Fruit fly (Drosophila melanogaster): ENCODE results near the gene Flo2.

The Flo2 gene

DNA sequence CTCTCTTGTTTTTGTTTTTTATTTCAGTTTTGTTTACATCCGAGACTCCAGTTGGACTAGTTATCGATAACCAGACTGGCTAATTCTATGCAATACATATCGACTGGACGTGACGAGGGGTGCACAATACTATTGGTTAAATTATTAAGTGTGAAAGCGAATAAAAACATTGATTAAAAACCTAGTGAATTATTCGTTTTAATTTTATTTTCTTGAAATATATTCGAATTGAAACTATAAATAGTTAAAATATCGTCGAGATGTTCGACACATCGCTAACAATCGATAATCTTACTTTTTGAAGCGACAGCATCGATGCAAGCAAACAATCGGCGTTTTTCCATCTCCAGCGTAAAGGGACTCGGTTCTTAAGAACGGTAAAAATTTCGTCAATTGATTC, at the start of gene Flo2, which contains the start of gene CG32590:
TSS of gene Flo2 (plus strand) at position 330 of the 400 bp plus-strand sequence.
TSS of gene CG32590 (minus strand) at position 60 of the 400 bp plus-strand sequence.
- no peak for TF ChIP-seq psq (optimal IDR thresholded peaks at IDR 0.05)
- TF ChIP-seq Sin3A (optimal IDR thresholded peaks at IDR 0.05): no peak
- TF ChIP-seq insv (optimal IDR thresholded peaks at IDR 0.05): no peak
- TF ChIP-seq ttk (optimal IDR thresholded peaks at IDR 0.05): no peak
- no peak for TF ChIP-seq h (optimal IDR thresholded peaks at IDR 0.05)
- no peak for TF ChIP-seq Myc (optimal IDR thresholded peaks at IDR 0.05)

DNA sequence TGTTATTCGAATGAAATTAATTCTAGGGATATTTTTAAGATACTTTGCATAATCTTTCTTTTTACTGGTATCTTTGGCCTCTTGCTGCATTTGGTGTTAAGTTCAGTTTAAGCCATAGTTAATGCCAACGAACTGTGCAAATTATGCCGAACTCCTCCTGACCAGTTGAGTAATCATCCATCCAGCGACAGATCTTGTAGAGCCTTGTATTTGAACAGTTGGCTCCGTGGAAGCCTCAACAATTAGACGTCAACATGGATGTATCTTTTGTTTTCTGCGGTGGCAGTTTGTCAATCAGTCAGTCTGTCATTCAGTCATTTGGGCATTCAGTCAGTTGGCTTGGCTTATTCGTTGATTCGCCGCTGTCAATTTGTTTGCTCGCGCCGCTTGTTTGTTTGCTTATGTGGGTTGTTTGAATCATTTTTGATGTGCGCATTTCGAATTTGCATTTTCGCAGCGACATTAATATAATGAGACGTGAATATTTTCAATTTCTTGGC, 36.5 kb upstream of the Flo2 start:
- TF ChIP-seq insv (optimal IDR thresholded peaks at IDR 0.05) (no peak), Sin3A (optimal IDR thresholded peaks at IDR 0.05) (no peak)

DNA sequence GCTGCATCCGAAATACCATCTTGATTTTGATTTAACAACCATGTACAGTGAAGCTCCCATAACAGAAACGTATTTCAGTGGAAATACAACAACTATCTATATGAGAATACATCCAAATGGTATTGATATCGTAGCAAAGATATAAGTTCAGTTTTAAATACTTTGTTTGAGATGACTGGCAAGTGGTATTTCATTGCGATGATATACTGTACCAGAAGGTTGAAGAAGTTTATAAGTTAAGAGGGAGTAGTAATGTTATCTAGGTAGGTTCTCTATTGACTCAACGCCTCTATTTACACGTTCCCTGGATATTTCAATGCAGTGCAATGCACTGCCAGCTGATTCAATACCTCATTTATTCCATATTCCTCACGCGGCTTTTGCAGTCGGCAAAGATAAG, 33.5 kb upstream of the Flo2 start:
- TF ChIP-seq ttk (optimal IDR thresholded peaks at IDR 0.05) (no peak), insv (optimal IDR thresholded peaks at IDR 0.05) (no peak)

DNA sequence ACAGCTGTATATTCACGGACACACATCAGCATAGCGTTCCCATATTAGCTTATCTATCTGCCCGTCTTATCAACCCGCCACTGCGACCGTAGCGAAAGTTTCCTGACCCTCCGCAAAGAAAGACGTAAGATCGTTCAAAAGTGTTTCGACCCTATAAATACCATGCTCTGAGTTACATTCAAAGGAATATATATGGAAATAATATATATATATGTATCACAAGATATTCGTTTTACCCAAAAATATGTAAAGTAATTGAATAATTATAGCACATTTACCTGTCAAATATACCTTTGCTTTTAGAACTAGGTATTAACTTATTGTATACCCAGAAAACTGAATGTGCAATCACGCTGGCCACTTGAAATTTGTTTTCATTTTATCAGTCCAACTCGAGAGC, 28.7 kb upstream of the Flo2 start:
- no peak for TF ChIP-seq psq (optimal IDR thresholded peaks at IDR 0.05)
- no peak for TF ChIP-seq ttk (optimal IDR thresholded peaks at IDR 0.05)
- no peak for TF ChIP-seq Sin3A (optimal IDR thresholded peaks at IDR 0.05)
- TF ChIP-seq Myc (optimal IDR thresholded peaks at IDR 0.05): no peak
- TF ChIP-seq insv (optimal IDR thresholded peaks at IDR 0.05): no peak
- no peak for TF ChIP-seq h (optimal IDR thresholded peaks at IDR 0.05)

DNA sequence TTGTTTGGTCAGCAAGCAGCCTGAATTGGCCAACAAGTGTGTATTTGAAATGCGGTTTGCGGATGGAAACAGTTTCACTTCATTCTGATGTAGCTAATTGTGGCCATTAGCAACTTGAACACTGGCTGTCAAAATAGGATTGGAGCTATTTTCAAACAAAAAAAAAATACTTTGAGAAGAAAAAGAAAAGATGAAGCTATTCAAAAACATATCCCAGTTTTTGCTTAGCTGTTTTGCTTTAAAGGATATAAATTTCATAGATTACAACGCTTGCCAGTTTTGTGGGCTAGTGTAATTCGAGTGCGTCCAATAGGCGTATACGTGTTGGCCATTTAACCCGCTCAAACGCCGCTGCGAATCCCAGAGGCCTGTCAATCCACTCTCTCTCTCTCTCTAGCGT, 26.9 kb upstream of the Flo2 start:
- TF ChIP-seq psq (optimal IDR thresholded peaks at IDR 0.05) (no peak), Sin3A (optimal IDR thresholded peaks at IDR 0.05) (no peak), h (optimal IDR thresholded peaks at IDR 0.05) (no peak), insv (optimal IDR thresholded peaks at IDR 0.05) (no peak), ttk (optimal IDR thresholded peaks at IDR 0.05) (no peak), Myc (optimal IDR thresholded peaks at IDR 0.05) (no peak)

DNA sequence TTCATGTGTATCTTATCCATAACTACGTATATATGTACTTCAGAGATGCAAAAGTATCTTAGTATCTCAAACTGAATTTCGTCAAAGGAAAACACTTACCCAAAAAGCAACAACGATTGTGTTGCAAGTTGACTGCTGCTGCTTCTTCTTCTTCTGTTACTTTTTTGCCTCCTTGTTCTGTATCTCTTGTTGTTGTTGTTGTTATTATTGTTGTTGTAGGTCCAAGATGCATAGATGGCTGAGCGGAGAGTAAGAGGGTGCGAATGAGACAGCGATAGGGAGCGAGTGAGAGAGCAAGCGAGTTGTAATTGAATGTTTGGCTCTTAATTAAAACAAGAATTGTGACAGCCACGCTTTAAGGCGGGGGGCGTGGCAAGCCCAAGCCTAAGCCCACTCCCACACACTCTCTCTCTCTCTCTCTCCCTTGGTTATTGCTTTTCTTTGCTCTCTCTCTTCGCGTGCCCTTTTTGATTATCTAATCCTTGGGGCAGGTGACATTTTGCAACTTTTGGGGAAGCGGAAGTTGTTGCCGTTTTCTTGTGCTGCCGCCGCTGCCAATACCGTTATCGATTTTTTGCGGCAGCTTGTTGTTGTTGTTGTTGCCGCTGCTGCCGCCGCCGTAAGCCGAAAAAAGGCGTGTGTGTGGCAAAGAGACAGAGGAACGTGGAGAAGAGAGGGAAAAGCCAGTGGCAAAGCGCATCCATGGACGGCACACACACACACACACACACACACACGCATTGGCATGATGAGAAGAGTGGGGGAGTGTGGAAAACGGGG, 14.3 kb upstream of the Flo2 start:
- TF ChIP-seq ttk (optimal IDR thresholded peaks at IDR 0.05): no peak
- TF ChIP-seq psq (optimal IDR thresholded peaks at IDR 0.05): no peak
- no peak for TF ChIP-seq Myc (optimal IDR thresholded peaks at IDR 0.05)
- TF ChIP-seq Sin3A (optimal IDR thresholded peaks at IDR 0.05): no peak
- TF ChIP-seq h (optimal IDR thresholded peaks at IDR 0.05): no peak
- TF ChIP-seq insv (optimal IDR thresholded peaks at IDR 0.05): no peak

DNA sequence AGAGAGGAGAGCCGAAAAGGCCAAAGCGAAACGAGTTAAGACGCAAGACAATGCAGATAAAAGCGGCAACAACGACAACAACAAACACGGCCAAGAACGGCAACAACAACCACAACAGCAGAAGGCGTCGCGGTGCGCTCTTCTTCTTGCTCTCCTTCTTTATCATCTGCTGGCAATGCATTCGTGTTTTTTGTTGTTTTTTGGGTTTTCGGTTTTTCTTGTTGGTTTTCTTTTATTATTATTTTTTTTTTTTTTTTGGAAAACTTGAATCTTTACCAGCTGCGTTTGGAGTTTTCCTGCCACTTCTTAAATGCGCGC, 13.7 kb upstream of the Flo2 start:
- no peak for TF ChIP-seq psq (optimal IDR thresholded peaks at IDR 0.05)
- no peak for TF ChIP-seq insv (optimal IDR thresholded peaks at IDR 0.05)
- no peak for TF ChIP-seq Myc (optimal IDR thresholded peaks at IDR 0.05)
- no peak for TF ChIP-seq Sin3A (optimal IDR thresholded peaks at IDR 0.05)
- no peak for TF ChIP-seq ttk (optimal IDR thresholded peaks at IDR 0.05)
- no peak for TF ChIP-seq h (optimal IDR thresholded peaks at IDR 0.05)

DNA sequence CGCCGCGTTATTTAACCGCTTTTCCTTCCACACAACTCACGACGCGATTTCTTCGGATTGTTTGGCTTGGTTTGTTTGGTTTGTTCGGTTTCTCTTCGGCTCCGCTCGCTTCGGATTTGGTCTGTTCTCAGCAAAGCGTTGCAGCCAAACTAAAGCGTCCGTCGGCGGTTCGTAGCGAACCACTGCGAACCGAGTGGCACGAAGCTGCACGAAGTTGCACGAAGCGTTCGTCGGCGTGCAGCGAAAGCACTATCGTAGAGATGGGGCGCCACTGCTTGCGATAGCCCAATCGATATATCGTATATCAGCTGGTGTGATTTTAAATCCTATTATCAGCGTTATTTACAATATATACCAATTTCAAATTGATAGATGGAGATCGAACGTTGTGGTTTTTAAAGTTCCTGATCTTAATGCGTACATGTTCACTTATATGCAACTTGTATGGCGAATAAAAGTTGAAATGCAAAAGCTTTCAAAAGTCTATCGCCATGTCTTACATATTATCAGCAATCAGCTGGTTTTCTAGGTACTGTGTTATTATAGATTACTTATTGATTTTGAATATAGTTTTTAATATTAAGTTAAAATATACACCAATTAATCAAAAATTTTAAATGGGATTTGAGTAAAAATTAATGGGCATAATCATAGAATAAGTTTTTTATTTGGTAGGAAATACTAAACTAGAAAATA, 13.1 kb upstream of the Flo2 start, which contains the start of gene rut:
TSS of gene rut (minus strand) at position 152 of the 696 bp plus-strand sequence.
- no peak for TF ChIP-seq insv (optimal IDR thresholded peaks at IDR 0.05)
- no peak for TF ChIP-seq Myc (optimal IDR thresholded peaks at IDR 0.05)
- TF ChIP-seq ttk (optimal IDR thresholded peaks at IDR 0.05): no peak
- TF ChIP-seq h (optimal IDR thresholded peaks at IDR 0.05): no peak
- TF ChIP-seq Sin3A (optimal IDR thresholded peaks at IDR 0.05): no peak
- no peak for TF ChIP-seq psq (optimal IDR thresholded peaks at IDR 0.05)

DNA sequence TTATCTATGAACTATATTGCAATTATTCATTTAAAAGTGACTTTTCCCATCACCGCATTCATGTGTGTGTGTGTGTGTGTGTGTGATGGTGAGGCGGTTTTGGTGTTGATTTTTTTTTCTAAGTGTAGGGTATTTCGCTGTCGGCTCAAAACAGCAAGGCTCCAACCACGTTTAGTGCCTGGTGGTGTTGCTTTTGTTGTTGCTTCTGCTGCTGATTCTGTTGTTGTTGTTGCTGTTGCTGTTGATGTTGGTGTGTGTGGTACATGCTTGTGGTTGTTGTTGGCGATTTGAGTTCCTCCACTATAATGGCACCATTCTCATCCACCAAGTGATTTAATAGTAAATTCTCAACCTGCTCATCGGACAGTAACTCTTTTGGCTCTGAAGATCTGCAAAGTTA, 11.5 kb upstream of the Flo2 start:
- TF ChIP-seq h (optimal IDR thresholded peaks at IDR 0.05): no peak
- no peak for TF ChIP-seq insv (optimal IDR thresholded peaks at IDR 0.05)
- no peak for TF ChIP-seq Myc (optimal IDR thresholded peaks at IDR 0.05)
- TF ChIP-seq ttk (optimal IDR thresholded peaks at IDR 0.05): no peak
- TF ChIP-seq Sin3A (optimal IDR thresholded peaks at IDR 0.05): no peak
- TF ChIP-seq psq (optimal IDR thresholded peaks at IDR 0.05): no peak

DNA sequence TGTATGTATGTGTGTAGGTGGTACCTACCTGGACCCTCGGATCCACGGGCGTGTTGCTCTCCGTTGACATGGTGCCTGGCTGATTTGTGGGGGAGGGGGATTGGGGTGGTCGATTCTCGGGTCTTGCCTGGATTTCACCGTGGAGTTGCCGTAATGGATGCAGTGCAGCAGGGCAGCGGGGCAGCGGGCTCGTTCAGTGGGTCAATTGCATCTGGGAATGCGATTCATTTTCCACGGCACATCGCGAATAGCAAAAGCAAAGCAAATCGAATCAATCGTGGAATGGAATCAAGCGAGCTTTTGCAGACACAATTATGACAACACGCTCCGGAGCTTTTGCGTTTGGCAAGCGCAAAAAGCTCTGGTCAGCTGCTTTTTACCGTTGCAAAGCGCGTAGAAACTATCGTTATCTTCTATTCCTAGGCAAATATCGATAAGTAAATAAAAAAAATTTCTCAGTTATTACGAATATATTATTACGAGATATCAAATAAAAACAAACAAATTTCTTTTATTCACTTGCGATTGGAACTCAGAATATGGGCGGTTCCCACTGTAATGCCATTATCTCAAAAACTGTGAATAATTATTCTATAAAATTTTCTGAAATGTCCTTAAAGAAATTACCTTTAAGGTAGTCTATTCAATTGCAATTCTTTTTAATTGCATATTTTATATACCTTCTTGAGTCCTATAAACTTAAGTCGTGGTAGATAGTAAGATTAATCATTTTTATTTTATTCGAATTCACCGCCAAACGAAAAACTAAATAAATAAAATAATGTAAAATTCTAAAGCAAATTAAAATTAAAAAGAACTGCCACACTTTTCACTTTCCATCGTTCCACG, 7.2 kb upstream of the Flo2 start, which contains the start of gene CG14408:
TSS of gene CG14408 (minus strand) at position 321 of the 849 bp plus-strand sequence.
- TF ChIP-seq h (optimal IDR thresholded peaks at IDR 0.05): no peak
- no peak for TF ChIP-seq Myc (optimal IDR thresholded peaks at IDR 0.05)
- TF ChIP-seq ttk (optimal IDR thresholded peaks at IDR 0.05): no peak
- no peak for TF ChIP-seq psq (optimal IDR thresholded peaks at IDR 0.05)
- no peak for TF ChIP-seq Sin3A (optimal IDR thresholded peaks at IDR 0.05)
- TF ChIP-seq insv (optimal IDR thresholded peaks at IDR 0.05): no peak

DNA sequence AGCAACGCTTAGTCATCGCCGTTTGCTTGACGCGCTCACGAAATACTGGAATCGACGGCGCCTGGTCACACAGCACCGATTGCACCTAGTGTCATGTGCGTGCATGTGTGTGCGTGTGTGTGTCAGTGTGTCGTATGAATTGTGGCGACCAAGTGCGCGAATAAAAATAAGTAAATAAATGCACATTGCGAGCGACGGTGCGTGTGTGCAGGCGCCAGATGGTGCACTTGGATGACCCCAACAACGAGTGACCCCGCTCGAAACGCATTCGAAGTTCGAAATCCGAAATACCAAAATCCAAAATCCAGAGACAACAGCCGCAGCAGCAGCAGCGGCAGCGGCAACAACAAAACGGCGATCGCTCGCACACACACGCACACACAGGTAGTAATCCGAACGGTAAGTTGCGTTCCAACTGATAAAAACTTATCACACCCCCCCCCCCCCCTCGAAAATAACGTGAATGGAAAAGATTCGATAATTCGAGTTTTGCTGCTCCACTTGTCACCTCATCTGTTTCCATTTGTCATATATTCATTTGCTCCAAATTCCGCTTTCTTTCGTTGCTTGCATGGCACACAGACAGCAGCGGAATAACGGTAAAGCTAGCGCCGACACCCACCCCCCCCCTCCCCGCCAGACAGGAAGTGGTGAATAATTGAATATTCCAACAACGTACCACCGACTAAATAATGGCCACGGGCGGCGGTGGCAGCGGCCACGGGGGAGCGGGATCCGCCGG, 6.4 kb upstream of the Flo2 start, which contains the start of gene CG14411:
TSS of gene CG14411 (plus strand) at position 86 of the 742 bp plus-strand sequence.
- no peak for TF ChIP-seq Sin3A (optimal IDR thresholded peaks at IDR 0.05)
- TF ChIP-seq ttk (optimal IDR thresholded peaks at IDR 0.05): no peak
- TF ChIP-seq h (optimal IDR thresholded peaks at IDR 0.05): no peak
- TF ChIP-seq Myc (optimal IDR thresholded peaks at IDR 0.05): no peak
- TF ChIP-seq insv (optimal IDR thresholded peaks at IDR 0.05): no peak
- TF ChIP-seq psq (optimal IDR thresholded peaks at IDR 0.05): no peak

All from Kc167 (cell line).